Worm (Caenorhabditis elegans) whole organism, L2 larva: Measurements from ENCODE around the gene R02D5.9.
A peak's percentile ranks its signal among the peaks of the same experiment; 100 is the strongest.

Experiments
- C34F6.9 ChIP-seq: fragments of 150-350 bp; optimal IDR thresholded peaks from 2 replicates; lab custom pipeline; 2014; ENCODE audit warnings: missing biosample characterization, missing genetic modification characterization
- Y55F3AM.14 ChIP-seq: fragments of 200-800 bp; sonication (Bioruptor generic); optimal IDR thresholded peaks from 2 replicates; lab custom pipeline; 2018; ENCODE audit warnings: mild to moderate bottlenecking, missing genetic modification characterization, missing compliant biosample characterization
- ZK546.5 ChIP-seq: sonication (generic microtip); optimal IDR thresholded peaks from 2 replicates; lab custom pipeline; 2017; ENCODE audit warnings: missing biosample characterization, missing genetic modification characterization
- alr-1 ChIP-seq: fragments of 150-350 bp; optimal IDR thresholded peaks from 2 replicates; lab custom pipeline; 2014; ENCODE audit warnings: missing biosample characterization, missing genetic modification characterization
- ama-1 ChIP-seq: fragments of 150-350 bp; optimal IDR thresholded peaks from 2 replicates; lab custom pipeline; 2018; ENCODE audit warnings: inconsistent platforms
- blmp-1 ChIP-seq: sonication (generic microtip); optimal IDR thresholded peaks from 2 replicates; lab custom pipeline; 2017; ENCODE audit warnings: missing genetic modification characterization, mild to moderate bottlenecking, missing compliant biosample characterization, antibody characterized with exemption, moderate library complexity; ENCODE audit not compliant: insufficient read depth
- ceh-82 ChIP-seq: fragments of 150-350 bp; optimal IDR thresholded peaks from 2 replicates; lab custom pipeline; 2014; ENCODE audit warnings: missing biosample characterization, missing genetic modification characterization
- dmd-4 ChIP-seq: sonication (generic microtip); optimal IDR thresholded peaks from 2 replicates; lab custom pipeline; 2017; ENCODE audit warnings: missing biosample characterization, missing genetic modification characterization
- egl-27 ChIP-seq: sonication (generic microtip); optimal IDR thresholded peaks from 3 replicates; lab custom pipeline; 2017; ENCODE audit warnings: missing biosample characterization, missing genetic modification reagents, missing genetic modification characterization
- elt-1 ChIP-seq: fragments of 150-350 bp; optimal IDR thresholded peaks from 2 replicates; lab custom pipeline; 2014; ENCODE audit warnings: missing biosample characterization, missing genetic modification characterization
- fos-1 ChIP-seq: fragments of 150-350 bp; optimal IDR thresholded peaks from 2 replicates; lab custom pipeline; 2014; ENCODE audit warnings: missing biosample characterization, missing genetic modification characterization
- lin-11 ChIP-seq: fragments of 150-350 bp; sonication (generic microtip); optimal IDR thresholded peaks from 2 replicates; lab custom pipeline; 2014; ENCODE audit warnings: missing biosample characterization, missing genetic modification characterization, inconsistent platforms, mixed read lengths
- lin-13 ChIP-seq: fragments of 150-350 bp; optimal IDR thresholded peaks from 2 replicates; lab custom pipeline; 2014; ENCODE audit warnings: missing biosample characterization, missing genetic modification reagents, missing genetic modification characterization
- lin-39 ChIP-seq: fragments of 150-350 bp; optimal IDR thresholded peaks from 2 replicates; lab custom pipeline; 2014; ENCODE audit warnings: missing biosample characterization, missing genetic modification reagents, missing genetic modification characterization
- lsy-2 ChIP-seq, 2 experiments: fragments of 150-350 bp in 1 of 2; sonication (generic microtip) in 1 of 2; optimal IDR thresholded peaks; 2 replicates each; lab custom pipeline; 2014 to 2017; ENCODE audit warnings: missing biosample characterization in 2 of 2, missing genetic modification characterization in 2 of 2
- mab-5 ChIP-seq: fragments of 150-350 bp; optimal IDR thresholded peaks from 2 replicates; lab custom pipeline; 2014; ENCODE audit warnings: missing biosample characterization, missing genetic modification characterization
- mbf-1 ChIP-seq: sonication (generic microtip); optimal IDR thresholded peaks from 2 replicates; lab custom pipeline; 2017; ENCODE audit warnings: missing biosample characterization, missing genetic modification characterization
- mdl-1 ChIP-seq, 2 experiments: fragments of 150-350 bp in 1 of 2; sonication (generic microtip) in 1 of 2; optimal IDR thresholded peaks; 2 replicates each; lab custom pipeline; 2017; ENCODE audit warnings: missing biosample characterization in 2 of 2, missing genetic modification characterization in 2 of 2
- nhr-10 ChIP-seq: sonication (generic microtip); optimal IDR thresholded peaks from 2 replicates; lab custom pipeline; 2017; ENCODE audit warnings: missing biosample characterization, missing genetic modification characterization
- nhr-11 ChIP-seq: fragments of 150-350 bp; optimal IDR thresholded peaks from 2 replicates; lab custom pipeline; 2014; ENCODE audit warnings: missing biosample characterization, missing genetic modification characterization
- nhr-12 ChIP-seq: fragments of 150-350 bp; optimal IDR thresholded peaks from 2 replicates; lab custom pipeline; 2014; ENCODE audit warnings: missing biosample characterization, missing genetic modification characterization
- nhr-129 ChIP-seq: fragments of 150-350 bp; optimal IDR thresholded peaks from 2 replicates; lab custom pipeline; 2014; ENCODE audit warnings: missing biosample characterization, missing genetic modification characterization
- nhr-21 ChIP-seq: fragments of 150-350 bp; optimal IDR thresholded peaks from 2 replicates; lab custom pipeline; 2014; ENCODE audit warnings: missing biosample characterization, missing genetic modification characterization
- nhr-25 ChIP-seq: fragments of 150-350 bp; sonication (generic microtip); optimal IDR thresholded peaks from 3 replicates; lab custom pipeline; 2014; ENCODE audit warnings: missing biosample characterization, missing genetic modification characterization
- nhr-6 ChIP-seq: fragments of 150-350 bp; optimal IDR thresholded peaks from 2 replicates; lab custom pipeline; 2014; ENCODE audit warnings: missing biosample characterization, missing genetic modification characterization
- nhr-77 ChIP-seq: fragments of 150-350 bp; optimal IDR thresholded peaks from 2 replicates; lab custom pipeline; 2014; ENCODE audit warnings: missing biosample characterization, missing genetic modification characterization
- peb-1 ChIP-seq: fragments of 150-350 bp; optimal IDR thresholded peaks from 2 replicates; lab custom pipeline; 2014; ENCODE audit warnings: missing biosample characterization, missing genetic modification characterization
- sem-4 ChIP-seq: fragments of 150-350 bp; optimal IDR thresholded peaks from 2 replicates; lab custom pipeline; 2014; ENCODE audit warnings: missing biosample characterization, missing genetic modification reagents, missing genetic modification characterization
- sma-3 ChIP-seq: sonication (generic microtip); optimal IDR thresholded peaks from 2 replicates; lab custom pipeline; 2016; ENCODE audit warnings: missing genetic modification reagents, missing genetic modification characterization, missing compliant biosample characterization
- unc-39 ChIP-seq: fragments of 150-350 bp; optimal IDR thresholded peaks from 2 replicates; lab custom pipeline; 2014; ENCODE audit warnings: missing biosample characterization, missing genetic modification characterization
- unc-55 ChIP-seq: fragments of 150-350 bp; sonication (generic microtip); optimal IDR thresholded peaks from 3 replicates; lab custom pipeline; 2014; ENCODE audit warnings: missing biosample characterization, missing genetic modification reagents, missing genetic modification characterization
- zag-1 ChIP-seq: fragments of 150-350 bp; optimal IDR thresholded peaks from 2 replicates; lab custom pipeline; 2014; ENCODE audit warnings: missing biosample characterization, missing genetic modification characterization
- ztf-1 ChIP-seq: fragments of 200-800 bp; sonication (Bioruptor generic); conservative IDR thresholded peaks from 2 replicates; pipeline ENCODE4 v1.3.6; 2022; ENCODE audit warnings: missing genetic modification characterization, missing compliant biosample characterization
- ztf-4 ChIP-seq: fragments of 150-350 bp; optimal IDR thresholded peaks from 2 replicates; lab custom pipeline; 2014; ENCODE audit warnings: missing biosample characterization, missing genetic modification characterization

R02D5.9 gene

ce11 chrV:14546569-14546968 lies 35.6 kb upstream of the R02D5.9 start, which contains the start of gene C53A5.13:
TSS of gene C53A5.13 (plus strand) at chrV:14546869.
- TF ChIP-seq lin-11 (tag; lab: Kevin White, UChicago): no peak
- no peak for TF ChIP-seq ZK546.5 (tag; lab: Kevin White, UChicago)
- TF ChIP-seq Y55F3AM.14: no peak
- TF ChIP-seq unc-55 (GFP tag; lab: Kevin White, UChicago): no peak
- no peak for TF ChIP-seq nhr-129 (tag; lab: Kevin White, UChicago)
- no peak for TF ChIP-seq nhr-77 (tag; lab: Kevin White, UChicago)
- TF ChIP-seq elt-1 (tag; lab: Kevin White, UChicago): no peak

DNA sequence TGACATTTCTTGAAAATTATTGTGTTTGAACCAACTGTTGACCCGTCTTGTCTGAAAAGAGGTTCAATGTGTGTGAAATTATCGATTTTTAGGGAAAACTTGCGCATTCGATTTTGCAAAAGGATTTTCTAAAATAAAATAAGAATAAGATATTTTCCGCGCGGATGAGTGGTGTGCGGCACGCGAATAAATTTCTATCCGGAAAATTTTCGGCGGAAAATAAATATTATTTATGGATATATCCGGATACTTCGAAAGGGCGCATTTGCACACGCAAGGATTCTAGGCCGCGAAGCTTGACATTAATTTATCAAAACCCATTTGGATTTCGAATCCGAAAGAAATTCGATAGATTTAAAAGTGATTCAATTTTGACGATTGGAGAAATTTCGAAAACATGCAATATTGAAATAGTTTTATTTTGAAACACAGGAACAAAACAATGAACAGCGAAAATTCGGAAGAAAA lies 34.9 kb upstream of the R02D5.9 start, which contains the start of gene rike-1:
TSS of gene rike-1 (minus strand) at position 51 of the 468 bp plus-strand sequence.
- TF ChIP-seq ztf-4 (no peak), nhr-77 (tag; lab: Kevin White, UChicago) (no peak), egl-27 (tag; lab: Kevin White, UChicago) (no peak), unc-55 (GFP tag; lab: Kevin White, UChicago) (no peak), nhr-25 (tag; lab: Kevin White, UChicago) (peak; percentile 2), zag-1 (no peak), peb-1 (tag; lab: Kevin White, UChicago) (no peak), sem-4 (tag; lab: Kevin White, UChicago) (no peak), lsy-2 (tag; optimal IDR thresholded peaks at IDR 0.05; lab: Kevin White, UChicago) (peak in 1 of 2 experiments; percentile 50), lin-13 (GFP tag; lab: Kevin White, UChicago) (no peak), lin-39 (tag; lab: Kevin White, UChicago) (no peak), C34F6.9 (peak; percentile 66), dmd-4 (tag; lab: Kevin White, UChicago) (no peak), lin-11 (tag; lab: Kevin White, UChicago) (no peak), ceh-82 (tag; lab: Kevin White, UChicago) (no peak), mdl-1 (tag; optimal IDR thresholded peaks at IDR 0.05; lab: Kevin White, UChicago) (no peak)

ce11 chrV:14542138-14542537 lies 31.2 kb upstream of the R02D5.9 start:
- TF ChIP-seq fos-1 (tag; lab: Kevin White, UChicago) (peak; percentile 96), lin-11 (tag; lab: Kevin White, UChicago) (no peak), Y55F3AM.14 (no peak)

ce11 chrV:14540932-14541331 lies 30.0 kb upstream of the R02D5.9 start:
- no peak for TF ChIP-seq mab-5 (tag; lab: Kevin White, UChicago)
- no peak for TF ChIP-seq nhr-21 (tag; lab: Kevin White, UChicago)
- no peak for TF ChIP-seq elt-1 (tag; lab: Kevin White, UChicago)
- no peak for TF ChIP-seq C34F6.9
- TF ChIP-seq ZK546.5 (tag; lab: Kevin White, UChicago): no peak
- TF ChIP-seq mbf-1 (tag; lab: Kevin White, UChicago): no peak
- TF ChIP-seq nhr-129 (tag; lab: Kevin White, UChicago): no peak
- TF ChIP-seq unc-39 (tag; lab: Kevin White, UChicago): no peak

DNA sequence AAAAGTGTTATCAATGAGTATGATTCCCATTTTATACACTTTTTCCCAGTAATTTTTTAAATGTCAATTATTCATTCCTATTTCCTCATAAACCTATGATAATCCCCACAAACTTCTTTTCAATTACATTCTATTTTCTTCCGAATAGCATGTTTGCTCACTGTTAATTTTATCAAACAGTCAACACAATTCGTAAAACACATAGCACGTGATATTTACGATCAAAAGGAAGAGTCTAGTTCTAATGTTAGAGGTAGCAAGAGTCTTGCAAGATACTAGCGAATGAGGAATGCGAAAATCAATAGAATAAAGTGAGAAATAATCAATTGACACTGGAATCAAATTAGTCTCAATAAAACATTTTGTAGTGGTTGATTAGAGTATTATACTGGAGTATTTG lies 28.4 kb upstream of the R02D5.9 start:
- no peak for TF ChIP-seq lsy-2 (tag; optimal IDR thresholded peaks at IDR 0.05; lab: Kevin White, UChicago)
- no peak for TF ChIP-seq mbf-1 (tag; lab: Kevin White, UChicago)
- no peak for TF ChIP-seq zag-1
- TF ChIP-seq sem-4 (tag; lab: Kevin White, UChicago): no peak
- no peak for TF ChIP-seq lin-13 (GFP tag; lab: Kevin White, UChicago)
- TF ChIP-seq unc-55 (GFP tag; lab: Kevin White, UChicago): no peak
- TF ChIP-seq elt-1 (tag; lab: Kevin White, UChicago): no peak
- TF ChIP-seq, all 48 proteins: peak for 0

DNA sequence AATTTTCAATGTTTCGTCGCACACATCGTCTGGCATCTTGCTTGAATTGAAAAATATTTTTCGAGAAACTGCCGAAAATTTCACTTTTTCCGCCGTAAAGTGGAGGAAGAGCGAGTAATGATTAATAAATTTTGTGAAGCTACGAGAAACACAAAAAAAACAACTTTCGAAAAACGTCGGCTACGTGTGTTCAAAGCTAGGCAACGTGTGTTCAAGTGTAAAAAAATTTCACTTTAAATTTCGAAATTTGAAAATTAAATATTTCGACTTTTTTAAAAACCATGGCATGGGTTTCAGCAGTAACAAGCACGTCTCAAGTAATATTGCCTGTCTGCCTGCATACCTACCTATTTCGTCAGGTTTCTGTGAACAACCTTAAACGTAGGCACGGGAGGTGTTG lies 25.4 kb upstream of the R02D5.9 start, which contains the start of gene tag-191:
TSS of gene tag-191 (minus strand) at position 101 of the 400 bp plus-strand sequence.
- TF ChIP-seq lin-11 (tag; lab: Kevin White, UChicago) (no peak), dmd-4 (tag; lab: Kevin White, UChicago) (no peak), C34F6.9 (no peak), nhr-6 (no peak), ama-1 (lab: Kevin White, UChicago) (no peak), nhr-21 (tag; lab: Kevin White, UChicago) (no peak), sem-4 (tag; lab: Kevin White, UChicago) (no peak), unc-55 (GFP tag; lab: Kevin White, UChicago) (no peak)

ce11 chrV:14532374-14532773 lies 21.5 kb upstream of the R02D5.9 start:
- TF ChIP-seq nhr-12 (tag; lab: Kevin White, UChicago): no peak
- no peak for TF ChIP-seq alr-1 (tag; lab: Kevin White, UChicago)
- no peak for TF ChIP-seq nhr-129 (tag; lab: Kevin White, UChicago)
- no peak for TF ChIP-seq nhr-10
- no peak for TF ChIP-seq zag-1
- TF ChIP-seq unc-39 (tag; lab: Kevin White, UChicago): no peak
- TF ChIP-seq ceh-82 (tag; lab: Kevin White, UChicago): no peak
- no peak for TF ChIP-seq lin-13 (GFP tag; lab: Kevin White, UChicago)
- no peak for TF ChIP-seq ZK546.5 (tag; lab: Kevin White, UChicago)
- no peak for TF ChIP-seq dmd-4 (tag; lab: Kevin White, UChicago)
- TF ChIP-seq ztf-1 (GFP tag; lab: Robert Waterston, UW): no peak
- no peak for TF ChIP-seq sma-3
- TF ChIP-seq unc-55 (GFP tag; lab: Kevin White, UChicago): no peak
- TF ChIP-seq mbf-1 (tag; lab: Kevin White, UChicago): no peak
- no peak for TF ChIP-seq blmp-1
- no peak for TF ChIP-seq egl-27 (tag; lab: Kevin White, UChicago)
- TF ChIP-seq nhr-11 (tag; lab: Kevin White, UChicago): no peak
- TF ChIP-seq nhr-25 (tag; lab: Kevin White, UChicago): no peak
- TF ChIP-seq, all 48 proteins: peak for 0
